Fruit fly (Drosophila melanogaster): ENCODE results near the gene Hmr.

Gene Hmr

dm6 chrX:10620144-10621005 lies 24.7 kb upstream of the Hmr start, which contains the start of gene CG43347:
CG43347 (minus strand) TSS chrX:10620190.
- TF ChIP-seq fd96Ca (GFP tag; IDR thresholded peaks at IDR 0.05) (no peak), CG32121 (GFP tag; IDR thresholded peaks at IDR 0.05) (no peak), Pif1B (GFP tag; optimal IDR thresholded peaks at IDR 0.05) (no peak), CG10348 (GFP tag; IDR thresholded peaks at IDR 0.05) (no peak), CG15710 (tag; optimal IDR thresholded peaks at IDR 0.05) (peak; percentile 60), EcR (GFP tag; optimal IDR thresholded peaks at IDR 0.05) (no peak), CG12605 (GFP tag; IDR thresholded peaks at IDR 0.05) (no peak), CG14655 (GFP tag; optimal IDR thresholded peaks at IDR 0.05) (peak; percentile 53), CG17806 (tag; optimal IDR thresholded peaks at IDR 0.05) (peak; percentile 40), CG9948 (tag; optimal IDR thresholded peaks at IDR 0.05) (peak; percentile 55), CG13204 (GFP tag; optimal IDR thresholded peaks at IDR 0.05) (no peak), rn (GFP tag; IDR thresholded peaks at IDR 0.05) (no peak), CG34367 (tag; optimal IDR thresholded peaks at IDR 0.05) (peak; percentile 28), Pif1A (GFP tag; optimal IDR thresholded peaks at IDR 0.05) (peak; percentile 37), CG4496 (GFP tag; IDR thresholded peaks at IDR 0.05) (peak; percentile 41; the same call in 1 of the 3 replicates), CG8301 (tag; optimal IDR thresholded peaks at IDR 0.05) (peak; percentile 39), D1 (tag; optimal IDR thresholded peaks at IDR 0.05) (no peak), Snoo (tag; optimal IDR thresholded peaks at IDR 0.05) (peak; percentile 31), Ets98B (GFP tag; IDR thresholded peaks at IDR 0.05) (no peak), CG8159 (tag; optimal IDR thresholded peaks at IDR 0.05) (peak; percentile 74), gl (tag; optimal IDR thresholded peaks at IDR 0.05) (no peak)

- TF ChIP-seq Pif1B (GFP tag; optimal IDR thresholded peaks at IDR 0.05) (no peak), CG32121 (GFP tag; IDR thresholded peaks at IDR 0.05) (no peak), CG13204 (GFP tag; optimal IDR thresholded peaks at IDR 0.05) (no peak), fd96Ca (GFP tag; IDR thresholded peaks at IDR 0.05) (no peak), Snoo (tag; optimal IDR thresholded peaks at IDR 0.05) (no peak), CG9948 (tag; optimal IDR thresholded peaks at IDR 0.05) (no peak), CG15710 (tag; optimal IDR thresholded peaks at IDR 0.05) (no peak), CG14655 (GFP tag; optimal IDR thresholded peaks at IDR 0.05) (no peak), EcR (GFP tag; optimal IDR thresholded peaks at IDR 0.05) (no peak), CG12605 (GFP tag; IDR thresholded peaks at IDR 0.05) (no peak), D1 (tag; optimal IDR thresholded peaks at IDR 0.05) (no peak), CG8301 (tag; optimal IDR thresholded peaks at IDR 0.05) (no peak), gl (tag; optimal IDR thresholded peaks at IDR 0.05) (no peak), Pif1A (GFP tag; optimal IDR thresholded peaks at IDR 0.05) (no peak), CG34367 (tag; optimal IDR thresholded peaks at IDR 0.05) (no peak)
These were observed 22.8 kb upstream of the Hmr start for dm6 chrX:10618491-10618890.

- TF ChIP-seq CG14655 (GFP tag; optimal IDR thresholded peaks at IDR 0.05) (peak; percentile 6), CG8159 (tag; optimal IDR thresholded peaks at IDR 0.05) (peak; percentile 34), Pif1B (GFP tag; optimal IDR thresholded peaks at IDR 0.05) (no peak), CG8301 (tag; optimal IDR thresholded peaks at IDR 0.05) (peak; percentile 2)
These were observed 19.6 kb upstream of the Hmr start for dm6 chrX:10615215-10615614.

DNA sequence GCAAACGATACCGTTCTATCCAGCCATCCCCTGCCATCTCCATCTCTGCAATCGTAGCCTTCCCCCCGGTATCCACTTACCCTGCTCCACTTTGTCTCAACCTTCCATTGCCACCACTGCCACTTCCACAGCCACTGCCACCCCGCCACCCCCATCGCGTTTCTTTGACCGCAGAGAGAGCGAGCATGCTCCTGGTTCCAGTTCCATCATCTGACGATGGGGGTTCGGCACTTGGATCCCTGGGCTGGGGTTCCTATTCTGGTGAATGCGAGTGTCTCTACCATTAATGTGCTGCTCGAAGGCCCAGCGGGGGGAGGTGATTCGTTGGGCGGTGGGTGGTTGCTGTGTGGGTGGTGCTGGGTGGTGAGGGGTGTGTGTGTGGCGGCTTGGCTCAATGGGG lies 17.9 kb upstream of the Hmr start:
- no peak for TF ChIP-seq Pif1B (GFP tag; optimal IDR thresholded peaks at IDR 0.05)
- TF ChIP-seq CG13204 (GFP tag; optimal IDR thresholded peaks at IDR 0.05): peak; percentile 52

DNA sequence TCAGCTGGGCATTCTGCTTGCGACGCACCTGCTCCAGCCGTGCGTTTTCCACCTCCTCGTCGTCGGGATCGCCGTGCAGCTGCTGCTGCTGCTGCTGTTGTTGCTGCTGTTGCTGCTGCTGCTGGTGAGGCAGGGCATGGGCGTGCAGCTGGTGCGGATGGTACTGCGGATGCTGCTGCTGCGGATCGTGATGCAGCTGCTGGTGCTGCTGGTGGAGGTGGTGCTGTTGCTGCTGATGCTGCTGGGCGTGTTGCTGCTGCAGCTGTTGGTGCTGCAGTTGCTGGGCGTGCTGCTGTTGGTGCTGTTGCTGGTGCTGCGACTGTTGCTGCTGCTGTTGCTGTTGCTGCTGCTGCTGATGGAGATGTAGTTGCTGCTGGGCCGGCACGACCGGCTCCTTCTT lies 12.0 kb upstream of the Hmr start:
- TF ChIP-seq D1 (tag; optimal IDR thresholded peaks at IDR 0.05) (no peak), gl (tag; optimal IDR thresholded peaks at IDR 0.05) (no peak), Snoo (tag; optimal IDR thresholded peaks at IDR 0.05) (no peak), CG8301 (tag; optimal IDR thresholded peaks at IDR 0.05) (no peak), rn (GFP tag; IDR thresholded peaks at IDR 0.05) (no peak), CG13204 (GFP tag; optimal IDR thresholded peaks at IDR 0.05) (no peak), Pif1B (GFP tag; optimal IDR thresholded peaks at IDR 0.05) (no peak), Ets98B (GFP tag; IDR thresholded peaks at IDR 0.05) (no peak), CG8159 (tag; optimal IDR thresholded peaks at IDR 0.05) (no peak), CG34367 (tag; optimal IDR thresholded peaks at IDR 0.05) (no peak), CG4496 (GFP tag; IDR thresholded peaks at IDR 0.05) (no peak), EcR (GFP tag; optimal IDR thresholded peaks at IDR 0.05) (no peak), CG14655 (GFP tag; optimal IDR thresholded peaks at IDR 0.05) (no peak), fd96Ca (GFP tag; IDR thresholded peaks at IDR 0.05) (no peak), CG17806 (tag; optimal IDR thresholded peaks at IDR 0.05) (no peak), CG12605 (GFP tag; IDR thresholded peaks at IDR 0.05) (no peak)

- TF ChIP-seq rn (GFP tag; IDR thresholded peaks at IDR 0.05): no peak
- no peak for TF ChIP-seq gl (tag; optimal IDR thresholded peaks at IDR 0.05)
- TF ChIP-seq CG4496 (GFP tag; IDR thresholded peaks at IDR 0.05): no peak
- no peak for TF ChIP-seq D1 (tag; optimal IDR thresholded peaks at IDR 0.05)
- TF ChIP-seq CG12605 (GFP tag; IDR thresholded peaks at IDR 0.05): no peak
- no peak for TF ChIP-seq CG34367 (tag; optimal IDR thresholded peaks at IDR 0.05)
- TF ChIP-seq EcR (GFP tag; optimal IDR thresholded peaks at IDR 0.05): no peak
- no peak for TF ChIP-seq Snoo (tag; optimal IDR thresholded peaks at IDR 0.05)
- no peak for TF ChIP-seq CG14655 (GFP tag; optimal IDR thresholded peaks at IDR 0.05)
These were observed 11.3 kb upstream of the Hmr start for dm6 chrX:10606889-10607478.
